Worm (Caenorhabditis elegans) whole organism, young adult: ENCODE results near the gene F53F4.17.

ENCODE experiments used
- Y67H2A.10 ChIP-seq: fragments of 200-800 bp; sonication (Bioruptor generic); conservative IDR thresholded peaks from 2 replicates; pipeline ENCODE4 v1.3.6; 2022; ENCODE audit warnings: missing genetic modification reagents, missing genetic modification characterization, missing compliant biosample characterization
- tlf-1 ChIP-seq: fragments of 200-800 bp; sonication (Bioruptor generic); optimal IDR thresholded peaks from 2 replicates; lab custom pipeline; 2018; ENCODE audit warnings: mild to moderate bottlenecking, missing genetic modification characterization, missing compliant biosample characterization

DNA sequence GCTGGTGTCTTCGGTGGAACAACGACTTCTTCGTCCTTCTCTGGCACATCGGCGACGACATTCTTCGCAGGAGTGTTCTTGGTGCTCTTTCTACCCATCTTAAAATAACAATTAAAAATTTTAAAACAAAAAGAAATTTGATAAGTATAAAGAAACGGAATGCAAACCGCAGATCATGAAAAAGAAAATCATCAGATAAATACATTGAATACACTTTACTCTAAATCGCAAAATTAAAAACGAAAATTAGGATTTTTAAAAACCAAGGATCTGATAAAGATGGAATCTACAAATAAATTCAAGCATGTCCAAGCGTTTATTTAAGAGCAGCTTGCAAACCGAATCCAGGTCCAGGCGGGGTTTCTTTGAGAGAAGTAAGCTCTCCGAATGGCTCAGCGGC, 36.4 kb downstream of the F53F4.17 start, which contains the start of gene F53F4.11:
- TF ChIP-seq Y67H2A.10 (no peak), tlf-1 (GFP tag; lab: Kevin White, UChicago) (peak; percentile 18)
